Worm (Caenorhabditis elegans) whole organism, L1 larva: Measurements from ENCODE around the gene F15B9.8.

ENCODE experiments used
- C04F5.9 ChIP-seq: sonication (generic microtip); optimal IDR thresholded peaks from 2 replicates; lab custom pipeline; 2016; ENCODE audit warnings: missing genetic modification characterization, missing compliant biosample characterization
- C16A3.4 ChIP-seq: fragments of 150-350 bp; optimal IDR thresholded peaks from 2 replicates; lab custom pipeline; 2014; ENCODE audit warnings: missing biosample characterization, missing genetic modification characterization
- C34B4.2 ChIP-seq: sonication (generic microtip); optimal IDR thresholded peaks from 2 replicates; lab custom pipeline; 2017; ENCODE audit warnings: mild to moderate bottlenecking, missing genetic modification characterization, missing compliant biosample characterization
- aly-2 ChIP-seq: fragments of 150-350 bp; optimal IDR thresholded peaks from 2 replicates; lab custom pipeline; 2014; ENCODE audit warnings: missing biosample characterization, missing genetic modification characterization
- ama-1 ChIP-seq: fragments of 150-350 bp; optimal IDR thresholded peaks from 2 replicates; lab custom pipeline; 2014
- blmp-1 ChIP-seq: fragments of 150-350 bp; optimal IDR thresholded peaks from 2 replicates; lab custom pipeline; 2014; ENCODE audit warnings: missing biosample characterization, missing genetic modification characterization
- ceh-82 ChIP-seq, 3 experiments: fragments of 150-350 bp in 1 of 3; sonication (generic microtip) in 2 of 3; optimal IDR thresholded peaks; 2 replicates each; lab custom pipeline; 2014 to 2017; ENCODE audit warnings: missing biosample characterization in 3 of 3, missing genetic modification characterization in 3 of 3
- ceh-90 ChIP-seq: sonication (generic microtip); optimal IDR thresholded peaks from 2 replicates; lab custom pipeline; 2016; ENCODE audit warnings: missing genetic modification characterization, missing compliant biosample characterization
- ces-1 ChIP-seq: fragments of 150-350 bp; optimal IDR thresholded peaks from 2 replicates; lab custom pipeline; 2014; ENCODE audit warnings: missing biosample characterization, missing genetic modification reagents, missing genetic modification characterization
- dsc-1 ChIP-seq: sonication (generic microtip); optimal IDR thresholded peaks from 2 replicates; lab custom pipeline; 2016; ENCODE audit warnings: mild to moderate bottlenecking, missing genetic modification characterization, missing compliant biosample characterization
- egl-13 ChIP-seq: sonication (generic microtip); optimal IDR thresholded peaks from 2 replicates; lab custom pipeline; 2016; ENCODE audit warnings: missing genotype, missing genetic modification reagents, missing genetic modification characterization, missing compliant biosample characterization
- egl-27 ChIP-seq, 2 experiments: fragments of 150-350 bp in 1 of 2; sonication (generic microtip); optimal IDR thresholded peaks; 3 replicates each; lab custom pipeline; 2017 to 2018; ENCODE audit warnings: missing biosample characterization in 2 of 2, missing genetic modification characterization in 2 of 2, missing genetic modification reagents in 2 of 2
- elt-3 ChIP-seq, 6 experiments: fragments of 150-350 bp in 1 of 6; sonication (generic microtip); optimal IDR thresholded peaks; 2 replicates each; lab custom pipeline; 2017 to 2018; ENCODE audit warnings: missing biosample characterization in 6 of 6, missing genetic modification characterization in 6 of 6, inconsistent platforms in 1 of 6
- ets-5 ChIP-seq: fragments of 200-800 bp; sonication (Bioruptor generic); IDR thresholded peaks from 2 replicates; pipeline ENCODE4 v1.3.6; 2022; ENCODE audit warnings: missing genetic modification characterization, missing compliant biosample characterization
- fkh-4 ChIP-seq: sonication (generic microtip); optimal IDR thresholded peaks from 2 replicates; lab custom pipeline; 2016; ENCODE audit warnings: missing compliant biosample characterization, missing genetic modification characterization, borderline replicate concordance
- fkh-8 ChIP-seq: sonication (generic microtip); optimal IDR thresholded peaks from 2 replicates; lab custom pipeline; 2016; ENCODE audit warnings: mild to moderate bottlenecking, missing genetic modification characterization, missing compliant biosample characterization
- hlh-4 ChIP-seq: sonication (generic microtip); optimal IDR thresholded peaks from 2 replicates; lab custom pipeline; 2016; ENCODE audit warnings: mild to moderate bottlenecking, missing genetic modification characterization, missing compliant biosample characterization
- irx-1 ChIP-seq: sonication (generic microtip); optimal IDR thresholded peaks from 2 replicates; lab custom pipeline; 2016; ENCODE audit warnings: missing genetic modification characterization, missing compliant biosample characterization
- isw-1 ChIP-seq: fragments of 200-800 bp; sonication (Bioruptor generic); IDR thresholded peaks from 2 replicates; pipeline ENCODE4 v1.3.6; 2022; ENCODE audit warnings: missing genetic modification characterization, missing compliant biosample characterization
- jun-1 ChIP-seq: fragments of 150-350 bp; optimal IDR thresholded peaks from 2 replicates; lab custom pipeline; 2014; ENCODE audit warnings: missing biosample characterization, missing genetic modification reagents, missing genetic modification characterization
- lin-14 ChIP-seq: fragments of 200-800 bp; sonication (Bioruptor generic); optimal IDR thresholded peaks from 2 replicates; lab custom pipeline; 2018; ENCODE audit warnings: mild to moderate bottlenecking, missing genetic modification characterization, moderate library complexity, missing compliant biosample characterization
- lsy-2 ChIP-seq, 2 experiments: fragments of 150-350 bp; optimal IDR thresholded peaks; 2 replicates each; lab custom pipeline; 2014; ENCODE audit warnings: missing biosample characterization in 2 of 2, missing genetic modification characterization in 2 of 2
- mab-9 ChIP-seq: fragments of 200-800 bp; sonication (Bioruptor generic); IDR thresholded peaks from 2 replicates; pipeline ENCODE4 v1.3.6; 2022; ENCODE audit warnings: missing genetic modification reagents, missing genetic modification characterization, missing compliant biosample characterization
- mdl-1 ChIP-seq, 2 experiments: fragments of 150-350 bp; optimal IDR thresholded peaks; 2 replicates each; lab custom pipeline; 2014 to 2017; ENCODE audit warnings: missing biosample characterization in 2 of 2, missing genetic modification characterization in 2 of 2, inconsistent platforms in 1 of 2
- mef-2 ChIP-seq: fragments of 150-350 bp; optimal IDR thresholded peaks from 2 replicates; lab custom pipeline; 2014; ENCODE audit warnings: missing biosample characterization, missing genetic modification characterization
- mep-1 ChIP-seq: fragments of 150-350 bp; optimal IDR thresholded peaks from 2 replicates; lab custom pipeline; 2014; ENCODE audit warnings: missing biosample characterization, missing genetic modification characterization
- nhr-12 ChIP-seq: sonication (generic microtip); optimal IDR thresholded peaks from 2 replicates; lab custom pipeline; 2017; ENCODE audit warnings: missing biosample characterization, missing genetic modification characterization
- nhr-19 ChIP-seq: fragments of 200-800 bp; sonication (Bioruptor generic); conservative IDR thresholded peaks from 2 replicates; pipeline ENCODE4 v1.3.6; 2022; ENCODE audit warnings: missing genetic modification characterization, missing compliant biosample characterization
- nhr-237 ChIP-seq: fragments of 150-350 bp; optimal IDR thresholded peaks from 2 replicates; lab custom pipeline; 2014; ENCODE audit warnings: missing biosample characterization, missing genetic modification characterization
- nhr-28 ChIP-seq: fragments of 150-350 bp; optimal IDR thresholded peaks from 2 replicates; lab custom pipeline; 2014; ENCODE audit warnings: missing biosample characterization, missing genetic modification characterization
- nhr-47 ChIP-seq: sonication (generic microtip); optimal IDR thresholded peaks from 2 replicates; lab custom pipeline; 2016; ENCODE audit warnings: mild to moderate bottlenecking, missing genetic modification characterization, moderate library complexity, missing compliant biosample characterization
- nhr-77 ChIP-seq: fragments of 150-350 bp; optimal IDR thresholded peaks from 2 replicates; lab custom pipeline; 2014; ENCODE audit warnings: missing biosample characterization, missing genetic modification characterization
- nhr-90 ChIP-seq: sonication (generic microtip); optimal IDR thresholded peaks from 2 replicates; lab custom pipeline; 2016; ENCODE audit warnings: mild to moderate bottlenecking, missing genetic modification characterization, missing compliant biosample characterization; ENCODE audit not compliant: poor library complexity
- rnt-1 ChIP-seq: sonication (generic microtip); optimal IDR thresholded peaks from 2 replicates; lab custom pipeline; 2016; ENCODE audit warnings: mild to moderate bottlenecking, missing genetic modification characterization, moderate library complexity, missing compliant biosample characterization
- snpc-4 ChIP-seq: fragments of 150-350 bp; optimal IDR thresholded peaks from 2 replicates; lab custom pipeline; 2014; ENCODE audit warnings: missing biosample characterization, missing genetic modification characterization
- swsn-7 ChIP-seq: sonication (generic microtip); optimal IDR thresholded peaks from 2 replicates; lab custom pipeline; 2016; ENCODE audit warnings: missing genetic modification characterization, missing compliant biosample characterization
- tbx-2 ChIP-seq: sonication (generic microtip); optimal IDR thresholded peaks from 2 replicates; lab custom pipeline; 2016; ENCODE audit warnings: missing genetic modification characterization, missing compliant biosample characterization
- tlp-1 ChIP-seq: fragments of 150-350 bp; optimal IDR thresholded peaks from 2 replicates; lab custom pipeline; 2014; ENCODE audit warnings: missing biosample characterization, missing genetic modification characterization
- unc-130 ChIP-seq: fragments of 150-350 bp; optimal IDR thresholded peaks from 2 replicates; lab custom pipeline; 2017; ENCODE audit warnings: missing biosample characterization, missing genetic modification characterization, inconsistent platforms
- unc-30 ChIP-seq: sonication (generic microtip); optimal IDR thresholded peaks from 2 replicates; lab custom pipeline; 2017; ENCODE audit warnings: missing biosample characterization, missing genetic modification characterization
- unc-86 ChIP-seq: sonication (generic microtip); optimal IDR thresholded peaks from 2 replicates; lab custom pipeline; 2016; ENCODE audit warnings: missing genetic modification characterization, missing compliant biosample characterization
- vab-15 ChIP-seq: sonication (generic microtip); optimal IDR thresholded peaks from 2 replicates; lab custom pipeline; 2017; ENCODE audit warnings: missing genotype, mild to moderate bottlenecking, missing genetic modification characterization, missing compliant biosample characterization

F15B9.8 gene

DNA sequence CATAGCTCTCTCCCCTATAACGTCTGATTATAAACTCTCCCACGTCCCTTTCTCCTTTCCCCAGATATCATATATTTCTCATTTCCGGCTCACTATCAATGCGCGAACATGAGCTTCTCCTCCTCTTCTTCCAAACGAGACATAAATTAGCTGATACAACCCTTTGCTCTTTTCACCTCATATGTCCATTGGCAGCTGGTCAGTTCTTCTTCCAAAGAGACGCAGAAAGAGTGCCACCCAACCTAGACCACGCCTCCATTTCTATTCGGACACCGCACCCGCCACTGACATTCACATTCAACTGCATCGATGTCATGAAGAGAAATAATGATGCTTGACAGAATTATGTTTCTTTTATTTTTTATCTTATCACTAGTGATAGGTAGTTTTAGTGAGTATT lies 30.4 kb downstream of the F15B9.8 start, which contains the start of gene fmi-1:
fmi-1 (plus strand) TSS at position 301 of the 400 bp plus-strand sequence.
- TF ChIP-seq nhr-19 (GFP tag; lab: Robert Waterston, UW) (no peak), egl-13 (tag; lab: Kevin White, UChicago) (no peak), hlh-4 (no peak), C04F5.9 (tag; lab: Kevin White, UChicago) (no peak), isw-1 (GFP tag; lab: Robert Waterston, UW) (no peak), unc-30 (tag; lab: Kevin White, UChicago) (no peak), mep-1 (tag; lab: Kevin White, UChicago) (no peak)

DNA sequence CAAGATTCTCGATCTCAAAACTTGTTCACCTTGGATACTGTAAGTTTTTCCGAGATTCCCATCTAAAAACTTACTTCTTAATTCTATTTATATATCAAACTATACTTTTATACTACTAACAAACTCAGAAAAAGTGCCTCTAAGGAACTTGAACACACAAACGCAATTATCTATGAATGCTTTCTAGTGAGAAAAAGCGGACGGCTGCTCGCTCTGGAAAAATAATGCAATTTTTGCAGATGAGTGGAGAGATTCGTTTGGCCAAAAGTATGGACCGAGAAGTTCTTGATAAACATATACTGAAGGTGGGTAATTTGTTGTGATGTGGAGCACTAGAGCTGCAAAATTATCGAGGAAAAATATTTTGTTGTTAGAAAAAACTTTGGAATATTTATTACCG lies 31.7 kb downstream of the F15B9.8 start:
- TF ChIP-seq nhr-12 (no peak), fkh-4 (tag; lab: Kevin White, UChicago) (no peak)

DNA sequence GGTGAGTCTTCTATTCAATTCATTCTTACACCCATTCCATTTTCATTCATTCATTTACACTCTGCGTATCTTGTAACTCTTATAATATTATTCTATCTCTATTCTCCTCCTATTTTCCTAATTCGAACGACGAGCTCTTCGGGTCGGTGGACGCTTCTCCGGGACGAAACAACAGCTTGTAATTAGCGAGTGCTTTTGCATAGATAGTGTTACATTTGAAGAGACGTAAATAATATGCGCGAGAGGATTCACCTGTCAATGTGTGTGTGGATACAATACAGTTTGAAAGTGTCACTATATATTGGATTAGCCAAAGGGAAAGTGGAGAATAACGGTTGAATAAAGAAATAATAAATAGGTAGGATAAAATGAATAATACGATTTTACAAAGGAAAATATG lies 32.3 kb downstream of the F15B9.8 start:
- TF ChIP-seq nhr-237 (tag; lab: Kevin White, UChicago): no peak
- TF ChIP-seq jun-1 (tag; lab: Kevin White, UChicago): no peak
- TF ChIP-seq C16A3.4 (tag; lab: Kevin White, UChicago): no peak
- TF ChIP-seq ceh-82 (tag; optimal IDR thresholded peaks at IDR 0.05; lab: Kevin White, UChicago): no peak
- no peak for TF ChIP-seq C34B4.2
- no peak for TF ChIP-seq mab-9
- no peak for TF ChIP-seq swsn-7 (tag; lab: Kevin White, UChicago)
- no peak for TF ChIP-seq nhr-28 (tag; lab: Kevin White, UChicago)
- TF ChIP-seq snpc-4 (tag; lab: Kevin White, UChicago): no peak
- TF ChIP-seq rnt-1 (tag; lab: Kevin White, UChicago): no peak
- no peak for TF ChIP-seq unc-86 (tag; lab: Kevin White, UChicago)
- TF ChIP-seq irx-1 (tag; lab: Kevin White, UChicago): no peak
- TF ChIP-seq ets-5 (GFP tag; lab: Robert Waterston, UW): no peak
- no peak for TF ChIP-seq vab-15
- TF ChIP-seq elt-3 (tag; optimal IDR thresholded peaks at IDR 0.05; lab: Kevin White, UChicago): no peak
- no peak for TF ChIP-seq lsy-2 (tag; optimal IDR thresholded peaks at IDR 0.05; lab: Kevin White, UChicago)
- no peak for TF ChIP-seq unc-130 (tag; lab: Kevin White, UChicago)

DNA sequence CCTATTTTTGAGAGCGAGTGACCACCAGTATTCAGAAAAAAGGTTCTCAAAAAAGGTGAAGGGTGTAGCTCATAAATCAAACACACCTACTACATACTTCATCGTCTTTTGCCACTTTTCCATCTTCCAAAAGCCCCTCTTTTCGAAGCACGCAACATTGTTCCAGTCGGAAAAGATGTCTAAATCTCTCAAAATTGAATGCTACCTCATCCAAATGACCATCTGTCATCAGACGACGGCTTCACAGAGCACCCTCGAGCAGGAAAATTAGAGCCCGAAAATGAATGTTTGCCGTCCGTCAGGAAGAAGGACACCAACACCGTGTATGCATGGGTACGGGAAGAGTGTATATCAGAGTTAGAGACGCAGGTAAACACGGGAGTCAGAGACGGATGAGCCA lies 33.2 kb downstream of the F15B9.8 start:
- TF ChIP-seq mdl-1 (tag; optimal IDR thresholded peaks at IDR 0.05; lab: Kevin White, UChicago) (no peak), tbx-2 (tag; lab: Kevin White, UChicago) (peak; percentile 6)
- TF ChIP-seq, all 84 proteins: peak for 1

DNA sequence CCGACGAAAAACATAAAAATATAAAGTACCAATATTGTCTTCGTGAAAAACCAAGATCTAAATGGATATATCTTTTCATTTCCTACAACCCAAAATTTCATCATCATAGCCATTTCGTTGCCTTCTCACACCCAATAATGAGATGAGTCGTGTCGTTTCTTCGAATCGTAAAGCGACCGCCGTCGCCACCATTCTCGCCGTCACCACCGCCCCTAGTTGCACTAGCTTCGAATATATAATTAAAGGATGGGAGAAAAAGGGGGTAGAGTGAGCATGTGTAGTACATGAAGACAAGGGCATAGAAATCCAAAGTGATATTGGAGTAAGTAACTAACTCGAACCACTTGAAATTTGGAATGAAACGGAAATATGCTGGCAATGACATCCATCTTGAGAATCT lies 33.9 kb downstream of the F15B9.8 start:
- TF ChIP-seq C16A3.4 (tag; lab: Kevin White, UChicago): no peak
- TF ChIP-seq lin-14: peak; percentile 9

DNA sequence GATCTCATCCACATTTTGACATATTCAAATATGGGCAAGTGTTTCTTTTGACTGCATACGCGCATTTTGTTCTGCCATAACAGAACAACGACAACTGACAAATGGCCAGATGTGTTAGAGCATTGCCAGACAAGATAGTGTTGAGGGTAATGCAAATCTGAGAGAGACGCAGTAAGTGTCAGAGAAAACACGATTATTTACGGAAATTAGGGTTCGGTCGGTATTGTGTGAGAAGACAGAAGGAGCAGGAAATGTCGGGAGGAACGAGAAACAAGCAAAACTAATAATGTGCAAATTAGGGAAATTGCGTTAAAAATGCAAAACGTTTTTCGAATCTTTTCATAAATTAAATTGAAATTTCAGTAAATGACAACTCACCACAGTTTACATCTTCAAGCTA lies 36.1 kb downstream of the F15B9.8 start:
- no peak for TF ChIP-seq nhr-12
- TF ChIP-seq fkh-8 (tag; lab: Kevin White, UChicago): no peak
- TF ChIP-seq nhr-47 (tag; lab: Kevin White, UChicago): no peak
- TF ChIP-seq lin-14: peak; percentile 33
- no peak for TF ChIP-seq blmp-1 (tag; lab: Kevin White, UChicago)

DNA sequence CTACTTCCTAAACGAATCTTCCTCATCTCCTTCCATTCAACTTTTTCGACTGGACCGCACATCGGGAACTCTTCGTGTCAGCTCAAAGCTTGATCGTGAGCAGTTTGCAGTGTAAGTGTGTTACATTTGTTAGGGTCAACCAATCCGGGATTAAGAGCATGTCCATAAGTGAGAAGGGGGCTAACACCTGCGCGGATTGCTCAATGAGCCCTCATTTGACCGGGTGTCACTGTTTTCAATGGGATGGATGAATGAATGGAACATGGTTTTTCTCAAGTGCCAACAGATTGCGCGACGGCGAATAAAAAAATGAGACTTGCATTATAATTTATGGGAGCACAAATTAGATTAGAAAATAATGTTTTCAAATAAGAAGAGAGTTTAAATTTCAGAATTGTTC lies 36.9 kb downstream of the F15B9.8 start:
- TF ChIP-seq dsc-1 (no peak), mdl-1 (tag; optimal IDR thresholded peaks at IDR 0.05; lab: Kevin White, UChicago) (no peak), mef-2 (no peak), unc-130 (tag; lab: Kevin White, UChicago) (no peak), ama-1 (lab: Kevin White, UChicago) (no peak), hlh-4 (no peak), ces-1 (GFP tag; lab: Kevin White, UChicago) (no peak), C16A3.4 (tag; lab: Kevin White, UChicago) (no peak), nhr-90 (tag; lab: Kevin White, UChicago) (no peak), nhr-77 (tag; lab: Kevin White, UChicago) (no peak), elt-3 (tag; optimal IDR thresholded peaks at IDR 0.05; lab: Kevin White, UChicago) (no peak), tlp-1 (tag; lab: Kevin White, UChicago) (no peak), egl-27 (tag; optimal IDR thresholded peaks at IDR 0.05; lab: Kevin White, UChicago) (no peak), egl-13 (tag; lab: Kevin White, UChicago) (no peak), unc-86 (tag; lab: Kevin White, UChicago) (no peak), C04F5.9 (tag; lab: Kevin White, UChicago) (no peak), ceh-90 (tag; lab: Kevin White, UChicago) (no peak), aly-2 (no peak)
- TF ChIP-seq, all 84 proteins: peak for 0
